Worm (Caenorhabditis elegans) whole organism, late embryonic: ENCODE results near the gene smg-3.
"Not testable (repeated sequence)": the region's sequence is repeated elsewhere in the genome, so short reads cannot be mapped to it uniquely, and the experiment has no call there.

ENCODE experiments used
- ama-1 ChIP-seq: fragments of 150-350 bp; optimal IDR thresholded peaks from 2 replicates; lab custom pipeline; 2014
- ceh-19 ChIP-seq: fragments of 200-800 bp; sonication (Bioruptor generic); optimal IDR thresholded peaks from 2 replicates; lab custom pipeline; 2018; ENCODE audit warnings: mild to moderate bottlenecking, missing genetic modification characterization, missing compliant biosample characterization
- ceh-22 ChIP-seq: sonication (generic microtip); optimal IDR thresholded peaks from 2 replicates; lab custom pipeline; 2017; ENCODE audit warnings: missing biosample characterization, missing genetic modification characterization
- ceh-30 ChIP-seq: fragments of 150-350 bp; optimal IDR thresholded peaks from 2 replicates; lab custom pipeline; 2014; ENCODE audit warnings: missing biosample characterization, missing genetic modification characterization
- ceh-6 ChIP-seq: fragments of 200-800 bp; sonication (Bioruptor generic); optimal IDR thresholded peaks from 2 replicates; lab custom pipeline; 2018; ENCODE audit warnings: mild to moderate bottlenecking, missing genetic modification characterization, missing compliant biosample characterization
- che-1 ChIP-seq: sonication (generic microtip); optimal IDR thresholded peaks from 2 replicates; lab custom pipeline; 2016; ENCODE audit warnings: mild to moderate bottlenecking, missing genetic modification characterization, missing compliant biosample characterization
- dmd-4 ChIP-seq: sonication (generic microtip); optimal IDR thresholded peaks from 2 replicates; lab custom pipeline; 2016; ENCODE audit warnings: borderline replicate concordance, missing genetic modification characterization, missing compliant biosample characterization
- dve-1 ChIP-seq: sonication (generic microtip); optimal IDR thresholded peaks from 2 replicates; lab custom pipeline; 2017; ENCODE audit warnings: antibody characterized with exemption, mild to moderate bottlenecking, missing genetic modification characterization, missing compliant biosample characterization
- elt-2 ChIP-seq: sonication (generic microtip); optimal IDR thresholded peaks from 2 replicates; lab custom pipeline; 2016; ENCODE audit warnings: missing genetic modification reagents, missing genetic modification characterization, missing compliant biosample characterization
- ets-4 ChIP-seq: sonication (generic microtip); optimal IDR thresholded peaks from 2 replicates; lab custom pipeline; 2016; ENCODE audit warnings: missing genetic modification characterization, missing compliant biosample characterization
- fax-1 ChIP-seq: sonication (generic microtip); optimal IDR thresholded peaks from 2 replicates; lab custom pipeline; 2016; ENCODE audit warnings: missing genotype, missing genetic modification characterization, missing compliant biosample characterization
- gmeb-2 ChIP-seq: sonication (generic microtip); optimal IDR thresholded peaks from 2 replicates; lab custom pipeline; 2016; ENCODE audit warnings: missing genetic modification characterization, inconsistent platforms, missing compliant biosample characterization
- hlh-6 ChIP-seq: sonication (generic microtip); optimal IDR thresholded peaks from 2 replicates; lab custom pipeline; 2016; ENCODE audit warnings: missing genotype, missing genetic modification characterization, missing compliant biosample characterization
- lim-6 ChIP-seq: sonication (generic microtip); optimal IDR thresholded peaks from 2 replicates; lab custom pipeline; 2016; ENCODE audit warnings: missing genetic modification characterization, missing compliant biosample characterization
- mec-3 ChIP-seq: sonication (generic microtip); optimal IDR thresholded peaks from 2 replicates; lab custom pipeline; 2016; ENCODE audit warnings: borderline replicate concordance, missing genetic modification characterization, missing compliant biosample characterization
- nfya-1 ChIP-seq: sonication (generic microtip); optimal IDR thresholded peaks from 2 replicates; lab custom pipeline; 2017; ENCODE audit warnings: missing genetic modification characterization, mild to moderate bottlenecking, missing compliant biosample characterization, antibody characterized with exemption, moderate library complexity
- unc-42 ChIP-seq: sonication (generic microtip); optimal IDR thresholded peaks from 2 replicates; lab custom pipeline; 2016; ENCODE audit warnings: missing genotype, missing genetic modification characterization, missing compliant biosample characterization

The smg-3 gene

DNA sequence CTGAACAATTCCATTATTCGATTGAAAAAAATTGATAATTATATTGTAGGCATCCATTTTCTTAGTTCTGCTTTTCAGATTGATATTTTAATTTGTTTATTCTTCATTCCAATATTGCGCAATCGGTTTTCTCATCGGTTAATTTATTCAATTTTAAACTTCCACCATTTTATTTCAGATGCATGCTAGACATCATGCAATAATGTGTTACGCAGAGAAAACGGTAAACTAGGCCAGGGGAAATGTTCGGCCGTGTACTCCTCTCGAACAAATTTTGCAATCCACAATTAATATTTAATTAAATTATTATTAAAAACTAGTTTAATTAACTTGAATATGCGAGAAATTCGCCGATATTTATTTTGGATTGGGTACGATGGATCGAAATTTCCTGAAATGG, 51.2 kb downstream of the smg-3 start, which contains the start of gene Y73B6BL.29 (continued):
- TF ChIP-seq che-1 (tag; lab: Kevin White, UChicago) (no peak), ets-4 (tag; lab: Kevin White, UChicago) (peak; percentile 96), elt-2 (peak; percentile 58), gmeb-2 (peak; percentile 18), lim-6 (peak; percentile 32), ceh-19 (GFP tag; lab: Kevin White, UChicago) (peak; percentile 56), unc-42 (tag; lab: Kevin White, UChicago) (peak; percentile 82), ceh-22 (tag; lab: Kevin White, UChicago) (no peak), nfya-1 (peak; percentile 50), mec-3 (peak; percentile 73), dmd-4 (tag; lab: Kevin White, UChicago) (no peak), ceh-30 (tag; lab: Kevin White, UChicago) (no peak), dve-1 (tag; lab: Kevin White, UChicago) (no peak), hlh-6 (tag; lab: Kevin White, UChicago) (no peak), ama-1 (lab: Kevin White, UChicago) (no peak), ceh-6 (GFP tag; lab: Kevin White, UChicago) (no peak)

DNA sequence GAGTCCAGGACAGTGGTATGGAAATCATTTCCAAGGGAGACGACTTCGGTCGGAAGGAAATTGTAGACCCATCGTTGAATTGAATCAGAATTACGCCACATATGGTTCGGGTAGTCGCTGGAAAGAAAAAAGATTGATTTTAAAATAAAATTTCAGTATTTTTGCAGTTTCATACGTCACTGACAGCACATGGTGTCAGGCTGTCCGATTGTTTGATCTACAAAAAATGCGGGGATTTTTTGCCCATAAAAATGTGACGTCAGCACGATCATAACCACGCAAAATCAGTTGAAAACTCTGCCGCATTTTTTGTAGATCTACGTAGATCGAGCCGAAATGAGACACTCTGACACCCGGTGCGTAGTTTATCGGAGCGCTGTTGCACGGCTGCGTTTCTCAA, 55.5 kb downstream of the smg-3 start, which contains the start of gene Y73B6BL.12:
Gene Y73B6BL.12 (minus strand): TSS at position 101 of the 400 bp plus-strand sequence.
- not testable (repeated sequence) for TF ChIP-seq gmeb-2; fax-1 (tag; lab: Kevin White, UChicago); ceh-30 (tag; lab: Kevin White, UChicago)
